Worm (Caenorhabditis elegans) whole organism, L1 larva: ENCODE data around the gene F20H11.1.

Experiments used
- C34B4.2 ChIP-seq: sonication (generic microtip); optimal IDR thresholded peaks from 2 replicates; lab custom pipeline; 2017; ENCODE audit warnings: mild to moderate bottlenecking, missing genetic modification characterization, missing compliant biosample characterization
- Y116A8C.19 ChIP-seq: sonication (generic microtip); optimal IDR thresholded peaks from 2 replicates; lab custom pipeline; 2016; ENCODE audit warnings: missing compliant biosample characterization, missing genetic modification characterization, borderline replicate concordance
- aha-1 ChIP-seq: fragments of 150-350 bp; optimal IDR thresholded peaks from 2 replicates; lab custom pipeline; 2014; ENCODE audit warnings: missing biosample characterization, missing genetic modification characterization
- alr-1 ChIP-seq: fragments of 200-800 bp; sonication (Bioruptor generic); optimal IDR thresholded peaks from 2 replicates; lab custom pipeline; 2018; ENCODE audit warnings: borderline replicate concordance, mild to moderate bottlenecking, missing genetic modification characterization, missing compliant biosample characterization
- blmp-1 ChIP-seq: fragments of 150-350 bp; optimal IDR thresholded peaks from 2 replicates; lab custom pipeline; 2014; ENCODE audit warnings: missing biosample characterization, missing genetic modification characterization
- ceh-90 ChIP-seq: sonication (generic microtip); optimal IDR thresholded peaks from 2 replicates; lab custom pipeline; 2016; ENCODE audit warnings: missing genetic modification characterization, missing compliant biosample characterization
- efl-1 ChIP-seq, 4 experiments: fragments of 150-350 bp; optimal IDR thresholded peaks in 3 of 4; peaks in 1 of 4; 1 replicate in 1 of 4; 2 replicates in 3 of 4; lab custom pipeline; 2014; ENCODE audit warnings: missing biosample characterization in 2 of 4, missing genetic modification characterization in 2 of 4, missing genetic modification reagents in 2 of 4
- efl-3 ChIP-seq: fragments of 200-800 bp; sonication (Bioruptor generic); optimal IDR thresholded peaks from 2 replicates; lab custom pipeline; 2018; ENCODE audit warnings: mild to moderate bottlenecking, missing genetic modification characterization, missing compliant biosample characterization
- egl-13 ChIP-seq: sonication (generic microtip); optimal IDR thresholded peaks from 2 replicates; lab custom pipeline; 2016; ENCODE audit warnings: missing genotype, missing genetic modification reagents, missing genetic modification characterization, missing compliant biosample characterization
- egl-27 ChIP-seq, 2 experiments: fragments of 150-350 bp in 1 of 2; sonication (generic microtip); optimal IDR thresholded peaks; 3 replicates each; lab custom pipeline; 2017 to 2018; ENCODE audit warnings: missing biosample characterization in 2 of 2, missing genetic modification characterization in 2 of 2, missing genetic modification reagents in 2 of 2
- elt-3 ChIP-seq, 6 experiments: fragments of 150-350 bp in 1 of 6; sonication (generic microtip); optimal IDR thresholded peaks; 2 replicates each; lab custom pipeline; 2017 to 2018; ENCODE audit warnings: missing biosample characterization in 6 of 6, missing genetic modification characterization in 6 of 6, inconsistent platforms in 1 of 6
- fkh-8 ChIP-seq: sonication (generic microtip); optimal IDR thresholded peaks from 2 replicates; lab custom pipeline; 2016; ENCODE audit warnings: mild to moderate bottlenecking, missing genetic modification characterization, missing compliant biosample characterization
- grh-1 ChIP-seq: fragments of 200-800 bp; sonication (Bioruptor generic); IDR thresholded peaks from 2 replicates; pipeline ENCODE4 v1.3.6; 2022; ENCODE audit warnings: missing genetic modification reagents, missing genetic modification characterization, missing compliant biosample characterization
- hlh-17 ChIP-seq: fragments of 200-800 bp; sonication (Bioruptor generic); optimal IDR thresholded peaks from 2 replicates; lab custom pipeline; 2018; ENCODE audit warnings: missing genetic modification characterization, mild to moderate bottlenecking, missing compliant biosample characterization, moderate library complexity, borderline replicate concordance
- irx-1 ChIP-seq: sonication (generic microtip); optimal IDR thresholded peaks from 2 replicates; lab custom pipeline; 2016; ENCODE audit warnings: missing genetic modification characterization, missing compliant biosample characterization
- isw-1 ChIP-seq: fragments of 200-800 bp; sonication (Bioruptor generic); IDR thresholded peaks from 2 replicates; pipeline ENCODE4 v1.3.6; 2022; ENCODE audit warnings: missing genetic modification characterization, missing compliant biosample characterization
- jun-1 ChIP-seq: fragments of 150-350 bp; optimal IDR thresholded peaks from 2 replicates; lab custom pipeline; 2014; ENCODE audit warnings: missing biosample characterization, missing genetic modification reagents, missing genetic modification characterization
- lin-13 ChIP-seq: fragments of 150-350 bp; optimal IDR thresholded peaks from 2 replicates; lab custom pipeline; 2014; ENCODE audit warnings: missing biosample characterization, missing genetic modification reagents, missing genetic modification characterization
- lin-14 ChIP-seq: fragments of 200-800 bp; sonication (Bioruptor generic); optimal IDR thresholded peaks from 2 replicates; lab custom pipeline; 2018; ENCODE audit warnings: mild to moderate bottlenecking, missing genetic modification characterization, moderate library complexity, missing compliant biosample characterization
- lin-39 ChIP-seq: fragments of 150-350 bp; optimal IDR thresholded peaks from 2 replicates; lab custom pipeline; 2014; ENCODE audit warnings: missing biosample characterization, missing genetic modification reagents, missing genetic modification characterization
- lsy-2 ChIP-seq, 2 experiments: fragments of 150-350 bp; optimal IDR thresholded peaks; 2 replicates each; lab custom pipeline; 2014; ENCODE audit warnings: missing biosample characterization in 2 of 2, missing genetic modification characterization in 2 of 2
- mab-9 ChIP-seq: fragments of 200-800 bp; sonication (Bioruptor generic); IDR thresholded peaks from 2 replicates; pipeline ENCODE4 v1.3.6; 2022; ENCODE audit warnings: missing genetic modification reagents, missing genetic modification characterization, missing compliant biosample characterization
- mdl-1 ChIP-seq, 2 experiments: fragments of 150-350 bp; optimal IDR thresholded peaks; 2 replicates each; lab custom pipeline; 2014 to 2017; ENCODE audit warnings: missing biosample characterization in 2 of 2, missing genetic modification characterization in 2 of 2, inconsistent platforms in 1 of 2
- mef-2 ChIP-seq: fragments of 150-350 bp; optimal IDR thresholded peaks from 2 replicates; lab custom pipeline; 2014; ENCODE audit warnings: missing biosample characterization, missing genetic modification characterization
- mep-1 ChIP-seq: fragments of 150-350 bp; optimal IDR thresholded peaks from 2 replicates; lab custom pipeline; 2014; ENCODE audit warnings: missing biosample characterization, missing genetic modification characterization
- nhr-11 ChIP-seq: fragments of 150-350 bp; optimal IDR thresholded peaks from 2 replicates; lab custom pipeline; 2014; ENCODE audit warnings: missing biosample characterization, missing genetic modification characterization
- nhr-20 ChIP-seq: sonication (generic microtip); optimal IDR thresholded peaks from 2 replicates; lab custom pipeline; 2016; ENCODE audit warnings: mild to moderate bottlenecking, missing genetic modification characterization, missing compliant biosample characterization
- nhr-237 ChIP-seq: fragments of 150-350 bp; optimal IDR thresholded peaks from 2 replicates; lab custom pipeline; 2014; ENCODE audit warnings: missing biosample characterization, missing genetic modification characterization
- nhr-28 ChIP-seq: fragments of 150-350 bp; optimal IDR thresholded peaks from 2 replicates; lab custom pipeline; 2014; ENCODE audit warnings: missing biosample characterization, missing genetic modification characterization
- nhr-47 ChIP-seq: sonication (generic microtip); optimal IDR thresholded peaks from 2 replicates; lab custom pipeline; 2016; ENCODE audit warnings: mild to moderate bottlenecking, missing genetic modification characterization, moderate library complexity, missing compliant biosample characterization
- nhr-76 ChIP-seq: sonication (generic microtip); optimal IDR thresholded peaks from 2 replicates; lab custom pipeline; 2017; ENCODE audit warnings: missing biosample characterization, missing genetic modification characterization
- nhr-77 ChIP-seq: fragments of 150-350 bp; optimal IDR thresholded peaks from 2 replicates; lab custom pipeline; 2014; ENCODE audit warnings: missing biosample characterization, missing genetic modification characterization
- nhr-85 ChIP-seq: sonication (generic microtip); peaks from one replicate; lab custom pipeline; 2016; ENCODE audit warnings: missing genetic modification characterization, inconsistent platforms, missing compliant biosample characterization
- pag-3 ChIP-seq: sonication (generic microtip); optimal IDR thresholded peaks from 2 replicates; lab custom pipeline; 2017; ENCODE audit warnings: missing genetic modification characterization, mild to moderate bottlenecking, missing compliant biosample characterization, antibody characterized with exemption, borderline replicate concordance; ENCODE audit not compliant: insufficient read depth
- pax-3 ChIP-seq: fragments of 200-800 bp; sonication (Bioruptor generic); optimal IDR thresholded peaks from 2 replicates; lab custom pipeline; 2018; ENCODE audit warnings: mild to moderate bottlenecking, missing genetic modification characterization, moderate library complexity, missing compliant biosample characterization
- pqm-1 ChIP-seq: sonication (generic microtip); optimal IDR thresholded peaks from 3 replicates; lab custom pipeline; 2017; ENCODE audit warnings: missing biosample characterization, missing genetic modification characterization
- rnt-1 ChIP-seq: sonication (generic microtip); optimal IDR thresholded peaks from 2 replicates; lab custom pipeline; 2016; ENCODE audit warnings: mild to moderate bottlenecking, missing genetic modification characterization, moderate library complexity, missing compliant biosample characterization
- skn-1 ChIP-seq: fragments of 150-350 bp; optimal IDR thresholded peaks from 2 replicates; lab custom pipeline; 2014; ENCODE audit warnings: missing biosample characterization, missing genetic modification characterization
- snpc-4 ChIP-seq: fragments of 150-350 bp; optimal IDR thresholded peaks from 2 replicates; lab custom pipeline; 2014; ENCODE audit warnings: missing biosample characterization, missing genetic modification characterization
- snu-23 ChIP-seq: sonication (generic microtip); optimal IDR thresholded peaks from 2 replicates; lab custom pipeline; 2016; ENCODE audit warnings: missing genetic modification characterization, missing compliant biosample characterization
- sox-4 ChIP-seq: sonication (generic microtip); optimal IDR thresholded peaks from 2 replicates; lab custom pipeline; 2016; ENCODE audit warnings: missing genetic modification characterization, missing compliant biosample characterization
- sptf-1 ChIP-seq: fragments of 150-350 bp; optimal IDR thresholded peaks from 2 replicates; lab custom pipeline; 2014; ENCODE audit warnings: missing biosample characterization, missing genetic modification characterization
- sup-37 ChIP-seq: fragments of 200-800 bp; sonication (Bioruptor generic); optimal IDR thresholded peaks from 2 replicates; lab custom pipeline; 2018; ENCODE audit warnings: mild to moderate bottlenecking, missing genetic modification characterization, missing compliant biosample characterization
- tbx-2 ChIP-seq: sonication (generic microtip); optimal IDR thresholded peaks from 2 replicates; lab custom pipeline; 2016; ENCODE audit warnings: missing genetic modification characterization, missing compliant biosample characterization
- unc-30 ChIP-seq: sonication (generic microtip); optimal IDR thresholded peaks from 2 replicates; lab custom pipeline; 2017; ENCODE audit warnings: missing biosample characterization, missing genetic modification characterization
- unc-62 ChIP-seq: fragments of 150-350 bp; optimal IDR thresholded peaks from 2 replicates; lab custom pipeline; 2014; ENCODE audit warnings: missing biosample characterization, missing genetic modification reagents, missing genetic modification characterization
- xbp-1 ChIP-seq: sonication (generic microtip); optimal IDR thresholded peaks from 2 replicates; lab custom pipeline; 2016; ENCODE audit warnings: missing genetic modification characterization, missing compliant biosample characterization
- zag-1 ChIP-seq: fragments of 150-350 bp; optimal IDR thresholded peaks from 2 replicates; lab custom pipeline; 2014; ENCODE audit warnings: missing biosample characterization, missing genetic modification characterization
- zip-4 ChIP-seq: fragments of 200-800 bp; sonication (Bioruptor generic); optimal IDR thresholded peaks from 2 replicates; lab custom pipeline; 2018; ENCODE audit warnings: mild to moderate bottlenecking, missing genetic modification characterization, moderate library complexity, missing compliant biosample characterization
- ztf-11 ChIP-seq, 2 experiments: sonication (generic microtip); optimal IDR thresholded peaks; 2 replicates each; lab custom pipeline; 2016 to 2017; ENCODE audit warnings: missing genetic modification characterization in 2 of 2, missing biosample characterization in 1 of 2, missing compliant biosample characterization in 1 of 2

F20H11.1 gene

DNA sequence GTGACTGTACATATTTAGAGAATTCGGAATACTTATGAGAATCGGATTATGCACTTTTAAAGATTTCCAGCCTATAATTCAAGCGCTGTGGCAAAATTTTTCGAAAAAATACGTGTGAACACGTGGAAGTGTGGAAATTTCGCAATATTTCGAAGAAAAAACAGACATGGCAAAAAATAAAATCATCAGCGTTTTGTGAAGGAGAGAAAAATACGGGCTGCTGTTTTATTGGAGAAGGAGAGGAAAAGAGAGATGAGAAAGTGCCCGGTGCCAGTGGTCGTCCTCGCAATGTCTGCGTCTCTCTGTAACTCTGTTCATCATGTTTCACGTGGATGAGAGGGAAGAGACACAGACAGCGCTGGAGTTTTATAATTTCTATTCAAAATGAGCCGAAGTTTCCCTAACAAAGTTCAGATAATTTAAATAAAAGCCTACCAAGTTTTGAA, 14.1 kb upstream of the F20H11.1 start (continued):
- TF ChIP-seq efl-3 (GFP tag; lab: Kevin White, UChicago) (no peak), egl-27 (tag; optimal IDR thresholded peaks at IDR 0.05; lab: Kevin White, UChicago) (peak in 1 of 2 experiments; percentile 38), nhr-77 (tag; lab: Kevin White, UChicago) (peak; percentile 45), unc-30 (tag; lab: Kevin White, UChicago) (no peak), nhr-28 (tag; lab: Kevin White, UChicago) (no peak), sup-37 (no peak), ztf-11 (tag; optimal IDR thresholded peaks at IDR 0.05; lab: Kevin White, UChicago) (peak in 1 of 2 experiments; percentile 39), pax-3 (peak; percentile 69), zip-4 (GFP tag; lab: Kevin White, UChicago) (peak; percentile 84), sox-4 (tag; lab: Kevin White, UChicago) (no peak), snu-23 (peak; percentile 85), mab-9 (GFP tag; lab: Robert Waterston, UW) (peak; percentile 47; the same call in 1 of the 2 replicates), ceh-90 (tag; lab: Kevin White, UChicago) (no peak), pag-3 (tag; lab: Kevin White, UChicago) (peak; percentile 81), C34B4.2 (tag; lab: Kevin White, UChicago) (no peak), grh-1 (GFP tag; lab: Robert Waterston, UW) (no peak), lin-14 (GFP tag; lab: Kevin White, UChicago) (peak; percentile 90), snpc-4 (tag; lab: Kevin White, UChicago) (peak; percentile 56), egl-13 (tag; lab: Kevin White, UChicago) (peak; percentile 7), mef-2 (tag; lab: Kevin White, UChicago) (no peak), xbp-1 (peak; percentile 58), alr-1 (tag; lab: Kevin White, UChicago) (no peak), zag-1 (tag; lab: Kevin White, UChicago) (no peak), isw-1 (GFP tag; lab: Robert Waterston, UW) (peak; percentile 35), lin-13 (GFP tag; lab: Kevin White, UChicago) (peak; percentile 74), nhr-85 (tag; lab: Kevin White, UChicago) (peak; percentile 83), jun-1 (peak; percentile 58), Y116A8C.19 (tag; lab: Kevin White, UChicago) (no peak), nhr-11 (tag; lab: Kevin White, UChicago) (no peak), skn-1 (peak; percentile 90), nhr-76 (tag; lab: Kevin White, UChicago) (no peak), nhr-47 (peak; percentile 79), aha-1 (tag; lab: Kevin White, UChicago) (no peak), rnt-1 (peak; percentile 83), hlh-17 (GFP tag; lab: Kevin White, UChicago) (no peak), elt-3 (tag; optimal IDR thresholded peaks at IDR 0.05; lab: Kevin White, UChicago) (peak in 1 of 6 experiments; percentile 56), pqm-1 (tag; lab: Kevin White, UChicago) (no peak), fkh-8 (tag; lab: Kevin White, UChicago) (peak; percentile 72), irx-1 (tag; lab: Kevin White, UChicago) (peak; percentile 44)
- TF ChIP-seq, all 84 proteins: peak for 48

DNA sequence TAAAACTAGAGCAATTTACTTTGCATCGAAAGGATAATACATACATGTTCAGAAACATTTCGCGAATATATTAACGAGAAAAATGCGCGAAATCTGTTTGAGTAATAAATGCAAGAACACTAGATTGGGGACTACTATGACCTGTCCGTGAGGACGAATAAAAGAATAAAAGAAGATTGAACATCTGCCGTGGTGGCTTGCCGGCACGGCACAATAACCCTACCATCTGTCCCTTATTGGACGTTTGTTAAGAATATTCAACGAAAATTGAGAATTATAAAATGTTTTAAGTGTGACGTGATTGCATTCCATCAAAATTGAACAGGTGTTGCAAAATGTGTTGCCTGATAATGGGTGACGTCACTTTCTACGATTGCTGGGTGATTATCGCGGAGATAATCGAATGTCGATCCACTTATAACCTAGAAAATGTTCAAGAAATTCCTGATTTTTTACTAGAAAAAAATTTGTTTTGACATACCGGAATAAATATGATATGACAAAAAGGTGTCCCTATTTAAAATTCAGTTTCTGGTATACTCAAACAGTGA, 13.5 kb upstream of the F20H11.1 start:
- TF ChIP-seq mdl-1 (tag; optimal IDR thresholded peaks at IDR 0.05; lab: Kevin White, UChicago) (no peak), C34B4.2 (tag; lab: Kevin White, UChicago) (no peak), unc-62 (GFP tag; lab: Kevin White, UChicago) (no peak), tbx-2 (tag; lab: Kevin White, UChicago) (no peak), blmp-1 (peak; percentile 29), nhr-237 (tag; lab: Kevin White, UChicago) (no peak), nhr-20 (no peak), lin-39 (tag; lab: Kevin White, UChicago) (no peak), mep-1 (tag; lab: Kevin White, UChicago) (no peak), efl-1 (optimal IDR thresholded peaks at IDR 0.05; lab: Kevin White, UChicago) (no peak), efl-1 (GFP tag; optimal IDR thresholded peaks at IDR 0.05 in 1 of 2; lab: Kevin White, UChicago) (peak in 1 of 2 experiments; percentile 73), lsy-2 (tag; optimal IDR thresholded peaks at IDR 0.05; lab: Kevin White, UChicago) (no peak), snu-23 (no peak), Y116A8C.19 (tag; lab: Kevin White, UChicago) (no peak), sptf-1 (tag; lab: Kevin White, UChicago) (no peak)
